Worm (Caenorhabditis elegans) whole organism, L3 larva: ENCODE data around the gene rpl-37.

Experiments used
- R02D3.7 ChIP-seq: fragments of 150-350 bp; optimal IDR thresholded peaks from 2 replicates; lab custom pipeline; 2014; ENCODE audit warnings: missing biosample characterization, missing genetic modification characterization
- aly-2 ChIP-seq: fragments of 150-350 bp; optimal IDR thresholded peaks from 2 replicates; lab custom pipeline; 2014; ENCODE audit warnings: missing biosample characterization, missing genetic modification characterization
- ama-1 ChIP-seq: fragments of 150-350 bp; optimal IDR thresholded peaks from 2 replicates; lab custom pipeline; 2018
- daf-12 ChIP-seq: fragments of 150-350 bp; optimal IDR thresholded peaks from 2 replicates; lab custom pipeline; 2014; ENCODE audit warnings: missing biosample characterization, missing genetic modification reagents, missing genetic modification characterization
- elt-2 ChIP-seq: sonication (generic microtip); optimal IDR thresholded peaks from 2 replicates; lab custom pipeline; 2016; ENCODE audit warnings: missing genetic modification reagents, mild to moderate bottlenecking, missing genetic modification characterization, missing compliant biosample characterization
- elt-3 ChIP-seq, 3 experiments: fragments of 150-350 bp in 1 of 3; sonication (generic microtip) in 2 of 3; optimal IDR thresholded peaks; 2 replicates in 2 of 3; 4 replicates in 1 of 3; lab custom pipeline; 2014 to 2017; ENCODE audit warnings: missing biosample characterization in 3 of 3, missing genetic modification characterization in 3 of 3
- mdl-1 ChIP-seq: fragments of 150-350 bp; optimal IDR thresholded peaks from 2 replicates; lab custom pipeline; 2014; ENCODE audit warnings: missing biosample characterization, missing genetic modification characterization
- nhr-11 ChIP-seq: fragments of 150-350 bp; optimal IDR thresholded peaks from 2 replicates; lab custom pipeline; 2014; ENCODE audit warnings: missing biosample characterization, missing genetic modification characterization
- pqm-1 ChIP-seq: fragments of 150-350 bp; optimal IDR thresholded peaks from 2 replicates; lab custom pipeline; 2017; ENCODE audit warnings: missing biosample characterization, missing genetic modification characterization, inconsistent platforms
- zag-1 ChIP-seq: fragments of 150-350 bp; optimal IDR thresholded peaks from 2 replicates; lab custom pipeline; 2014; ENCODE audit warnings: missing biosample characterization, missing genetic modification characterization

ce11 chrIII:3529744-3530208, 1.3 kb downstream of the rpl-37 start, which contains the start of gene pitp-1:
- no peak for TF ChIP-seq mdl-1 (tag; lab: Kevin White, UChicago)
- TF ChIP-seq zag-1: no peak
- no peak for TF ChIP-seq aly-2 (tag; lab: Kevin White, UChicago)
- peak; percentile 79 for TF ChIP-seq elt-2 (tag; lab: Kevin White, UChicago)
- TF ChIP-seq pqm-1 (tag; lab: Kevin White, UChicago): peak; percentile 75
- no peak for TF ChIP-seq elt-3 (tag; optimal IDR thresholded peaks at IDR 0.05; lab: Kevin White, UChicago)
- TF ChIP-seq R02D3.7 (tag; lab: Kevin White, UChicago): no peak
- no peak for TF ChIP-seq nhr-11
- TF ChIP-seq daf-12: no peak
- no peak for TF ChIP-seq ama-1 (lab: Kevin White, UChicago)
